Worm (Caenorhabditis elegans): ENCODE results near the gene F46G11.6.

Gene F46G11.6

ce11 chrX:5831827-5832226, 45.5 kb downstream of the F46G11.6 start:
- no peak for TF ChIP-seq nhr-12 (tag; optimal IDR thresholded peaks at IDR 0.05)
- TF ChIP-seq pqm-1 (tag; optimal IDR thresholded peaks at IDR 0.05) = peak; percentile 63
- peak; percentile 50 for TF ChIP-seq elt-2 (tag; optimal IDR thresholded peaks at IDR 0.05)
- TF ChIP-seq nhr-77 (tag; optimal IDR thresholded peaks at IDR 0.05) = no peak
- TF ChIP-seq jun-1 (tag; optimal IDR thresholded peaks at IDR 0.05) = peak; percentile 14
- TF ChIP-seq nhr-76 (tag; optimal IDR thresholded peaks at IDR 0.05) = no peak

ce11 chrX:5834581-5835481, 48.5 kb downstream of the F46G11.6 start, which contains the start of gene F13D11.4:
Gene F13D11.4 (minus strand): TSS chrX:5834805.
- TF ChIP-seq daf-12 (tag; optimal IDR thresholded peaks at IDR 0.05) (no peak), nhr-11 (tag; optimal IDR thresholded peaks at IDR 0.05) (no peak), lsy-12 (tag; optimal IDR thresholded peaks at IDR 0.05) (no peak), nhr-23 (tag; optimal IDR thresholded peaks at IDR 0.05) (peak; percentile 87), ama-1 (optimal IDR thresholded peaks at IDR 0.05) (no peak), pha-4 (tag; optimal IDR thresholded peaks at IDR 0.05) (peak; percentile 17), pqm-1 (tag; optimal IDR thresholded peaks at IDR 0.05) (peak; percentile 81), lin-39 (tag; optimal IDR thresholded peaks at IDR 0.05) (no peak), ceh-28 (tag; optimal IDR thresholded peaks at IDR 0.05) (peak; percentile 36), hmg-11 (tag; optimal IDR thresholded peaks at IDR 0.05) (no peak), nhr-25 (tag; optimal IDR thresholded peaks at IDR 0.05) (peak; percentile 79), nhr-237 (tag; optimal IDR thresholded peaks at IDR 0.05) (no peak), elt-2 (tag; optimal IDR thresholded peaks at IDR 0.05) (peak; percentile 64), skn-1 (tag; optimal IDR thresholded peaks at IDR 0.05) (no peak), ztf-4 (tag; optimal IDR thresholded peaks at IDR 0.05) (no peak), snpc-4 (tag; optimal IDR thresholded peaks at IDR 0.05) (no peak), sea-2 (GFP tag; optimal IDR thresholded peaks at IDR 0.05) (no peak), nfya-1 (tag; optimal IDR thresholded peaks at IDR 0.05; ENCODE audit: insufficient read depth) (no peak), unc-39 (tag; optimal IDR thresholded peaks at IDR 0.05) (no peak), egl-27 (tag; optimal IDR thresholded peaks at IDR 0.05) (no peak), lin-15B (tag; optimal IDR thresholded peaks at IDR 0.05) (no peak)

ce11 chrX:5836527-5836926, 50.2 kb downstream of the F46G11.6 start:
- TF ChIP-seq fkh-2 (tag; optimal IDR thresholded peaks at IDR 0.05) = no peak
